Worm (Caenorhabditis elegans) whole organism, late embryonic: ENCODE results near the gene acs-11.
A peak's percentile ranks its signal among the peaks of the same experiment; 100 is the strongest.

Source experiments
- C08G9.2 ChIP-seq: sonication (generic microtip); optimal IDR thresholded peaks from 2 replicates; lab custom pipeline; 2016; ENCODE audit warnings: mild to moderate bottlenecking, missing genetic modification characterization, moderate library complexity, missing compliant biosample characterization
- F13H6.1 ChIP-seq: sonication (generic microtip); optimal IDR thresholded peaks from 2 replicates; lab custom pipeline; 2016; ENCODE audit warnings: missing genetic modification characterization, missing compliant biosample characterization
- K02D7.2 ChIP-seq: sonication (generic microtip); optimal IDR thresholded peaks from 2 replicates; lab custom pipeline; 2017; ENCODE audit warnings: mild to moderate bottlenecking, missing genetic modification characterization, missing compliant biosample characterization
- K09A11.1 ChIP-seq: sonication (generic microtip); optimal IDR thresholded peaks from 2 replicates; lab custom pipeline; 2017; ENCODE audit warnings: antibody characterized with exemption, mild to moderate bottlenecking, missing genetic modification characterization, missing compliant biosample characterization; ENCODE audit not compliant: insufficient read depth
- ama-1 ChIP-seq: fragments of 150-350 bp; optimal IDR thresholded peaks from 2 replicates; lab custom pipeline; 2014
- ceh-14 ChIP-seq: sonication (generic microtip); optimal IDR thresholded peaks from 2 replicates; lab custom pipeline; 2016; ENCODE audit warnings: missing genotype, missing genetic modification characterization, missing compliant biosample characterization
- ceh-18 ChIP-seq: sonication (generic microtip); optimal IDR thresholded peaks from 2 replicates; lab custom pipeline; 2016; ENCODE audit warnings: missing genetic modification characterization, missing compliant biosample characterization
- ceh-2 ChIP-seq: sonication (generic microtip); optimal IDR thresholded peaks from 2 replicates; lab custom pipeline; 2016; ENCODE audit warnings: missing genotype, missing genetic modification characterization, missing compliant biosample characterization
- ceh-22 ChIP-seq: sonication (generic microtip); optimal IDR thresholded peaks from 2 replicates; lab custom pipeline; 2017; ENCODE audit warnings: missing biosample characterization, missing genetic modification characterization
- ceh-30 ChIP-seq: fragments of 150-350 bp; optimal IDR thresholded peaks from 2 replicates; lab custom pipeline; 2014; ENCODE audit warnings: missing biosample characterization, missing genetic modification characterization
- ceh-31 ChIP-seq: sonication (generic microtip); optimal IDR thresholded peaks from 2 replicates; lab custom pipeline; 2016; ENCODE audit warnings: missing genetic modification characterization, missing compliant biosample characterization
- ceh-34 ChIP-seq: sonication (generic microtip); optimal IDR thresholded peaks from 2 replicates; lab custom pipeline; 2016; ENCODE audit warnings: mild to moderate bottlenecking, missing genetic modification characterization, missing compliant biosample characterization
- ceh-45 ChIP-seq: fragments of 200-800 bp; sonication (Bioruptor generic); IDR thresholded peaks from 2 replicates; pipeline ENCODE4 v1.3.6; 2022; ENCODE audit warnings: missing genetic modification reagents, missing genetic modification characterization, missing compliant biosample characterization
- ceh-48 ChIP-seq: sonication (generic microtip); optimal IDR thresholded peaks from 2 replicates; lab custom pipeline; 2016; ENCODE audit warnings: missing genetic modification characterization, inconsistent platforms, missing compliant biosample characterization
- dmd-4 ChIP-seq: sonication (generic microtip); optimal IDR thresholded peaks from 2 replicates; lab custom pipeline; 2016; ENCODE audit warnings: borderline replicate concordance, missing genetic modification characterization, missing compliant biosample characterization
- dve-1 ChIP-seq: sonication (generic microtip); optimal IDR thresholded peaks from 2 replicates; lab custom pipeline; 2017; ENCODE audit warnings: antibody characterized with exemption, mild to moderate bottlenecking, missing genetic modification characterization, missing compliant biosample characterization
- elt-4 ChIP-seq: sonication (generic microtip); optimal IDR thresholded peaks from 2 replicates; lab custom pipeline; 2016; ENCODE audit warnings: missing genetic modification characterization, missing compliant biosample characterization
- ets-4 ChIP-seq: sonication (generic microtip); optimal IDR thresholded peaks from 2 replicates; lab custom pipeline; 2016; ENCODE audit warnings: missing genetic modification characterization, missing compliant biosample characterization
- fkh-10 ChIP-seq: fragments of 150-350 bp; optimal IDR thresholded peaks from 2 replicates; lab custom pipeline; 2014; ENCODE audit warnings: missing biosample characterization, missing genetic modification reagents, missing genetic modification characterization
- fkh-6 ChIP-seq: sonication (generic microtip); optimal IDR thresholded peaks from 2 replicates; lab custom pipeline; 2016; ENCODE audit warnings: missing genetic modification characterization, missing compliant biosample characterization
- hlh-15 ChIP-seq: sonication (generic microtip); optimal IDR thresholded peaks from 2 replicates; lab custom pipeline; 2016; ENCODE audit warnings: missing genetic modification characterization, missing compliant biosample characterization
- hlh-30 ChIP-seq: sonication (generic microtip); optimal IDR thresholded peaks from 2 replicates; lab custom pipeline; 2017; ENCODE audit warnings: antibody characterized with exemption, missing genetic modification characterization, missing compliant biosample characterization; ENCODE audit not compliant: insufficient read depth
- hlh-8 ChIP-seq: sonication (generic microtip); optimal IDR thresholded peaks from 2 replicates; lab custom pipeline; 2016; ENCODE audit warnings: missing genotype, missing genetic modification characterization, missing compliant biosample characterization
- lim-6 ChIP-seq: sonication (generic microtip); optimal IDR thresholded peaks from 2 replicates; lab custom pipeline; 2016; ENCODE audit warnings: missing genetic modification characterization, missing compliant biosample characterization
- madf-2 ChIP-seq: sonication (generic microtip); optimal IDR thresholded peaks from 2 replicates; lab custom pipeline; 2017; ENCODE audit warnings: missing genetic modification characterization, missing compliant biosample characterization
- mec-3 ChIP-seq: sonication (generic microtip); optimal IDR thresholded peaks from 2 replicates; lab custom pipeline; 2016; ENCODE audit warnings: borderline replicate concordance, missing genetic modification characterization, missing compliant biosample characterization
- nfya-1 ChIP-seq: sonication (generic microtip); optimal IDR thresholded peaks from 2 replicates; lab custom pipeline; 2017; ENCODE audit warnings: missing genetic modification characterization, mild to moderate bottlenecking, missing compliant biosample characterization, antibody characterized with exemption, moderate library complexity
- nhr-232 ChIP-seq: sonication (generic microtip); optimal IDR thresholded peaks from 2 replicates; lab custom pipeline; 2016; ENCODE audit warnings: missing genetic modification characterization, missing compliant biosample characterization
- npax-4 ChIP-seq: sonication (generic microtip); optimal IDR thresholded peaks from 2 replicates; lab custom pipeline; 2016; ENCODE audit warnings: missing genetic modification characterization, missing compliant biosample characterization
- pag-3 ChIP-seq: sonication (generic microtip); optimal IDR thresholded peaks from 2 replicates; lab custom pipeline; 2016; ENCODE audit warnings: missing compliant biosample characterization, missing genetic modification characterization, borderline replicate concordance
- pat-9 ChIP-seq: fragments of 200-800 bp; sonication (Bioruptor generic); optimal IDR thresholded peaks from 2 replicates; lab custom pipeline; 2018; ENCODE audit warnings: mild to moderate bottlenecking, missing genetic modification characterization, moderate library complexity, missing compliant biosample characterization
- pax-1 ChIP-seq: fragments of 150-350 bp; optimal IDR thresholded peaks from 2 replicates; lab custom pipeline; 2014; ENCODE audit warnings: missing biosample characterization, missing genetic modification characterization
- pha-2 ChIP-seq: sonication (generic microtip); optimal IDR thresholded peaks from 2 replicates; lab custom pipeline; 2017; ENCODE audit warnings: mild to moderate bottlenecking, missing genetic modification characterization, missing compliant biosample characterization
- pqm-1 ChIP-seq: sonication (generic microtip); optimal IDR thresholded peaks from 2 replicates; lab custom pipeline; 2016; ENCODE audit warnings: missing genetic modification characterization, missing compliant biosample characterization
- pros-1 ChIP-seq: fragments of 150-350 bp; optimal IDR thresholded peaks from 2 replicates; lab custom pipeline; 2014; ENCODE audit warnings: missing biosample characterization, missing genetic modification reagents, missing genetic modification characterization
- rnt-1 ChIP-seq: sonication (generic microtip); optimal IDR thresholded peaks from 2 replicates; lab custom pipeline; 2016; ENCODE audit warnings: missing genetic modification characterization, missing compliant biosample characterization
- sdc-2 ChIP-seq: sonication (generic microtip); optimal IDR thresholded peaks from 2 replicates; lab custom pipeline; 2016; ENCODE audit warnings: missing genotype, missing genetic modification characterization, missing compliant biosample characterization
- sox-2 ChIP-seq: fragments of 200-800 bp; sonication (Bioruptor generic); IDR thresholded peaks from 2 replicates; pipeline ENCODE4 v1.3.6; 2022; ENCODE audit warnings: missing genetic modification reagents, missing genetic modification characterization, missing compliant biosample characterization
- sox-4 ChIP-seq: sonication (generic microtip); optimal IDR thresholded peaks from 2 replicates; lab custom pipeline; 2017; ENCODE audit warnings: mild to moderate bottlenecking, missing genetic modification characterization, inconsistent platforms, missing compliant biosample characterization
- syd-9 ChIP-seq: sonication (generic microtip); optimal IDR thresholded peaks from 2 replicates; lab custom pipeline; 2016; ENCODE audit warnings: mild to moderate bottlenecking, missing genetic modification characterization, moderate library complexity, missing compliant biosample characterization
- tbx-2 ChIP-seq: sonication (generic microtip); optimal IDR thresholded peaks from 2 replicates; lab custom pipeline; 2016; ENCODE audit warnings: missing genetic modification characterization, missing compliant biosample characterization
- ttx-3 ChIP-seq: sonication (generic microtip); optimal IDR thresholded peaks from 2 replicates; lab custom pipeline; 2016; ENCODE audit warnings: missing genetic modification reagents, missing genetic modification characterization, missing compliant biosample characterization
- unc-3 ChIP-seq, 2 experiments: fragments of 200-800 bp in 1 of 2; sonication (Bioruptor generic) in 1 of 2; sonication (generic microtip) in 1 of 2; conservative IDR thresholded peaks in 1 of 2; optimal IDR thresholded peaks in 1 of 2; 2 replicates each; pipeline versions ENCODE4 v1.3.6 to Lab custom; 2016 to 2022; ENCODE audit warnings: missing compliant biosample characterization in 2 of 2, missing genetic modification characterization in 2 of 2, missing genetic modification reagents in 1 of 2
- unc-42 ChIP-seq: sonication (generic microtip); optimal IDR thresholded peaks from 2 replicates; lab custom pipeline; 2016; ENCODE audit warnings: missing genotype, missing genetic modification characterization, missing compliant biosample characterization
- unc-55 ChIP-seq: sonication (generic microtip); optimal IDR thresholded peaks from 2 replicates; lab custom pipeline; 2017; ENCODE audit warnings: missing biosample characterization, missing genetic modification reagents, missing genetic modification characterization
- unc-86 ChIP-seq: sonication (generic microtip); optimal IDR thresholded peaks from 2 replicates; lab custom pipeline; 2016; ENCODE audit warnings: missing genetic modification characterization, missing compliant biosample characterization
- zip-5 ChIP-seq: sonication (generic microtip); optimal IDR thresholded peaks from 2 replicates; lab custom pipeline; 2016; ENCODE audit warnings: missing genetic modification characterization, missing compliant biosample characterization

The acs-11 gene

DNA sequence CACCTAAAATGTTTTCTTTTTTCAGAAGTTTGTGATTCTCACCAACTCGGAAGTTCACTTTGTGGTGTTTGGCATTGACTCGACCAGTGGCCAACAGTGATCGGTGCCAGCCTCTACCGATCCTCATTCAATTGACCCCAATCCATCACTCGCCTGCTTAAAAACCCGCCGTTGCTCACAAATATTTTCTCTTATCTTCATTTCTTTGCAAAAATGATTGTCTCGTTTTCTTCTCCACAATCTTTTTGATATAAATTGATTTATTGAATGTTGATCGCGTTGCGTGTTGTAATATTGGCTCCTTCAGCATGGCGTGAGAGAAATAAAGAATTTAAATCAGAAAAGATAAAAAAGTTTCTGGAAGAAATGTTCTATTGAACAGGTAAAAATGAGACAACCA is 5.4 kb upstream of the acs-11 start:
- TF ChIP-seq hlh-15 (tag; lab: Kevin White, UChicago), result no peak
- no peak for TF ChIP-seq nfya-1
- no peak for TF ChIP-seq pag-3
- no peak for TF ChIP-seq ceh-45
- no peak for TF ChIP-seq C08G9.2 (tag; lab: Kevin White, UChicago)
- no peak for TF ChIP-seq ceh-48 (tag; lab: Kevin White, UChicago)
- TF ChIP-seq ceh-14, result no peak
- no peak for TF ChIP-seq ceh-22 (tag; lab: Kevin White, UChicago)
- TF ChIP-seq sox-4, result no peak
- TF ChIP-seq dmd-4 (tag; lab: Kevin White, UChicago), result no peak
- no peak for TF ChIP-seq ttx-3 (tag; lab: Kevin White, UChicago)
- TF ChIP-seq ama-1 (lab: Kevin White, UChicago), result no peak
- TF ChIP-seq, all 69 proteins: peak for 0

DNA sequence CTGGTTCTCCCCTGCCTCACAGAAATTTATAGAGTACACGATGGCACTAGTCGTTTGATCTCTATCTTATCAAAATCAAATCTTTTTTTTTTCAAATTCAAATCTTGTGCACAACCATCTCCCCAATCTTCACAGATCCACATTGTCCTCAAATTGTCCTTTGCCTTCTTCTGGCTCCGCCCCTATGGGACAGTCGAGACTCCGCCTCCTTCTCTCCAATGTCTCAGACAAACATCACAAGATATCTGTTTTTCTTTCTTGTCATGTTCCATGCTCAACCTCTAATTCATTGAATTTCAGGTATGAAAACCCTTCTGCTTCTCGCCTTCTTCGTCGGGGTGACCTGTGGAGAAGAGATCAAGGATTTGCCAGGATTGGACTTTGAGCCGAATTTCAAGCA is 4.6 kb upstream of the acs-11 start, which contains the start of gene ctsa-1.1:
TSS of gene ctsa-1.1 (plus strand) at position 301 of the 400 bp plus-strand sequence.
- TF ChIP-seq fkh-10 (GFP tag; lab: Kevin White, UChicago) (no peak), elt-4 (tag; lab: Kevin White, UChicago) (no peak), ets-4 (tag; lab: Kevin White, UChicago) (no peak), pros-1 (tag; lab: Kevin White, UChicago) (no peak), dve-1 (tag; lab: Kevin White, UChicago) (no peak), npax-4 (tag; lab: Kevin White, UChicago) (no peak), K02D7.2 (tag; lab: Kevin White, UChicago) (no peak), pha-2 (tag; lab: Kevin White, UChicago) (no peak), hlh-30 (tag; lab: Kevin White, UChicago) (no peak)
- TF ChIP-seq, all 69 proteins: peak for 0

DNA sequence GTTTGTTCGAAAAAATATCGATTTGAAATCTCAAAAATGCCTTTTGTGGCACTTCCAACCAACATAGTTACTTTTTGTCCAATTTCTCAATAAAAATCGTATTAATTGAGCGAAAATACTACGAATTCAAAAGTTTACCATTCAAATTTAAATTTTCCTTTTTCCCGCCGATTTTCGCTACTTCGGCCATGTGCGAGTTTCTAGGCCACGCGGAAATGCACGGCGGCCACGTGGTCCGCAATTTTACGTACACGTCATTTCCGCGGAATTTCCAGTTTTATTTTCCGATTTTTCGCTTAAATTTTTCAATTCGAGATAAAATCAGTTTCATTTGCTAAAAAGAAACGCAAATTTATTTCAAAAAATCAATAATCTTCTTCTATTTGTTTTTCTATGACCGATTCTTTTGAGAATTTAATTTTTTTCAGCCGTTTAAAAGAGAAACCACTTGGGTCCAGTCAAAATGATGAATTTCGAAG is 1.9 kb upstream of the acs-11 start, which contains the start of gene eas-1:
TSS of gene eas-1 (plus strand) at position 429 of the 479 bp plus-strand sequence.
- TF ChIP-seq unc-3 (GFP tag; conservative IDR thresholded peaks at IDR 0.05; lab: Robert Waterston, UW), result no peak
- TF ChIP-seq unc-3 (tag; optimal IDR thresholded peaks at IDR 0.05; lab: Kevin White, UChicago), result peak; percentile 21
- no peak for TF ChIP-seq npax-4 (tag; lab: Kevin White, UChicago)
- peak; percentile 50 for TF ChIP-seq unc-42 (tag; lab: Kevin White, UChicago)
- peak; percentile 8 for TF ChIP-seq pax-1 (tag; lab: Kevin White, UChicago)
- peak; percentile 24 for TF ChIP-seq ceh-34 (tag; lab: Kevin White, UChicago)
- TF ChIP-seq dmd-4 (tag; lab: Kevin White, UChicago), result no peak
- peak; percentile 13 for TF ChIP-seq hlh-15 (tag; lab: Kevin White, UChicago)
- TF ChIP-seq ets-4 (tag; lab: Kevin White, UChicago), result peak; percentile 86
- TF ChIP-seq dve-1 (tag; lab: Kevin White, UChicago), result no peak
- TF ChIP-seq pha-2 (tag; lab: Kevin White, UChicago), result no peak
- TF ChIP-seq F13H6.1 (tag; lab: Kevin White, UChicago), result peak; percentile 54
- TF ChIP-seq C08G9.2 (tag; lab: Kevin White, UChicago), result peak; percentile 98
- peak; percentile 83 for TF ChIP-seq hlh-30 (tag; lab: Kevin White, UChicago)
- peak; percentile 30 for TF ChIP-seq unc-55 (GFP tag; lab: Kevin White, UChicago)
- TF ChIP-seq sdc-2 (tag; lab: Kevin White, UChicago), result peak; percentile 1
- TF ChIP-seq pqm-1 (tag; lab: Kevin White, UChicago), result peak; percentile 46
- peak; percentile 5 for TF ChIP-seq unc-86 (tag; lab: Kevin White, UChicago)
- peak; percentile 96 for TF ChIP-seq ceh-31 (tag; lab: Kevin White, UChicago)
- no peak for TF ChIP-seq K09A11.1 (tag; lab: Kevin White, UChicago)
- TF ChIP-seq hlh-8 (tag; lab: Kevin White, UChicago), result peak; percentile 88
- peak; percentile 89 for TF ChIP-seq tbx-2 (tag; lab: Kevin White, UChicago)
- TF ChIP-seq mec-3 (tag; lab: Kevin White, UChicago), result peak; percentile 77
- TF ChIP-seq nhr-232 (tag; lab: Kevin White, UChicago), result no peak
- peak; percentile 65 for TF ChIP-seq ceh-14
- no peak for TF ChIP-seq syd-9 (tag; lab: Kevin White, UChicago)
- TF ChIP-seq madf-2 (tag; lab: Kevin White, UChicago), result peak; percentile 19
- peak; percentile 89 for TF ChIP-seq ceh-2 (tag; lab: Kevin White, UChicago)
- TF ChIP-seq ceh-30 (tag; lab: Kevin White, UChicago), result no peak
- TF ChIP-seq lim-6 (tag; lab: Kevin White, UChicago), result peak; percentile 59
- no peak for TF ChIP-seq pat-9
- peak; percentile 74 for TF ChIP-seq zip-5
- peak; percentile 9 for TF ChIP-seq ttx-3 (tag; lab: Kevin White, UChicago)
- TF ChIP-seq sox-2 (GFP tag; lab: Robert Waterston, UW), result no peak
- TF ChIP-seq ceh-18, result peak; percentile 17
- peak; percentile 34 for TF ChIP-seq fkh-6
- TF ChIP-seq rnt-1 (tag; lab: Kevin White, UChicago), result peak; percentile 91
